Fruit fly (Drosophila melanogaster): Measurements from ENCODE around the gene CG7781.

CG7781 gene

DNA sequence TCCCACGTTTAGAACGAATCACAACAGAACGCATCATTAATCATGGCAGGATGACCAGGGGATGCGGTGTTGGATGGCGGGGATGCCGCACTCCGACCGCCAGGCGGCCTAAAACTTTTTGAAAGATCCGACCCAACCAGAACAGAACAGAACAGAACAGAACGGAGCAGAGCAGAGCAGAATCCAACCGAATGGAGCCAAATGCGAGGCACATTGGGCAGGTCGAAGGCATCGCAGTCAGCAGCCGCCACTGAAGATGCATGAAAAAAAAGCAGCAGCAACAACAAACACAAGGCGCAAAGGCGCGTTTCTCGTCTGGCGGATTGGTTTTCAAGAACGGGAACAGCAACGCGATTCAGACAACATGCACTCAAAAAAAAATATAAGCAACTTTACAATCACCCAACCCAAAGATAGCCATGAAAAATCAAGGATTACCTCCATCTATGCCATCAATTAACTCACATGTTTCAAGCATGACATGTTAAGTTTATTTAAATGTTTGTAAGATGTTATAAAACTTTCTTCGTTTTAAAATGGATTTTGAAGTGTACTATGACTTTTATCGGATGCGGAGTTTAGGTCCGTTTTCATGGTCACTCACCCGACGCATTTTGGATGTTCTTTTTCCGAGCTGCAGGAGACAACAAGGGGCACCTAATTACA, 45.7 kb downstream of the CG7781 start (continued):
- TF ChIP-seq vri (GFP tag; optimal IDR thresholded peaks at IDR 0.05) (peak; percentile 97), CG10669 (GFP tag; optimal IDR thresholded peaks at IDR 0.05) (peak; percentile 95), CG4318 (GFP tag; optimal IDR thresholded peaks at IDR 0.05) (peak; percentile 54), topi (GFP tag; optimal IDR thresholded peaks at IDR 0.05) (peak; percentile 96), Eip78C (GFP tag) (peak; percentile 97), Blimp-1 (GFP tag; optimal IDR thresholded peaks at IDR 0.05) (peak; percentile 83), pdm3 (GFP tag; optimal IDR thresholded peaks at IDR 0.05) (peak; percentile 89), net (GFP tag; optimal IDR thresholded peaks at IDR 0.05) (peak; percentile 88), OdsH (GFP tag; optimal IDR thresholded peaks at IDR 0.05) (peak; percentile 90), fkh (GFP tag; optimal IDR thresholded peaks at IDR 0.05) (no peak), CG6808 (GFP tag; optimal IDR thresholded peaks at IDR 0.05) (peak; percentile 88), CG11762 (GFP tag; optimal IDR thresholded peaks at IDR 0.05; ENCODE audit: insufficient read depth) (peak; percentile 86), Eip75B (GFP tag; optimal IDR thresholded peaks at IDR 0.05) (peak; percentile 93), Sox14 (GFP tag; optimal IDR thresholded peaks at IDR 0.05) (peak; percentile 94), eg (GFP tag; IDR thresholded peaks at IDR 0.05) (peak; percentile 72), CG8119 (GFP tag; IDR thresholded peaks at IDR 0.05) (peak; percentile 83), fd59A (GFP tag; optimal IDR thresholded peaks at IDR 0.05) (peak; percentile 92), Gug (GFP tag; IDR thresholded peaks at IDR 0.05) (peak; percentile 75), Hr4 (GFP tag; optimal IDR thresholded peaks at IDR 0.05) (peak; percentile 57), dac (GFP tag; optimal IDR thresholded peaks at IDR 0.05) (peak; percentile 40), CG3919 (GFP tag; optimal IDR thresholded peaks at IDR 0.05) (peak; percentile 93), Met (GFP tag; optimal IDR thresholded peaks at IDR 0.05) (peak; percentile 97), acj6 (GFP tag; optimal IDR thresholded peaks at IDR 0.05) (peak; percentile 93), fd85E (GFP tag; optimal IDR thresholded peaks at IDR 0.05) (peak; percentile 54), CG31627 (GFP tag; optimal IDR thresholded peaks at IDR 0.05) (peak; percentile 95), CG16779 (tag; optimal IDR thresholded peaks at IDR 0.05) (peak; percentile 74), CG6163 (GFP tag; IDR thresholded peaks at IDR 0.05) (peak; percentile 93), cyc (GFP tag; optimal IDR thresholded peaks at IDR 0.05) (peak; percentile 95), CG8632 (GFP tag; optimal IDR thresholded peaks at IDR 0.05) (peak; percentile 86), Sox15 (GFP tag; optimal IDR thresholded peaks at IDR 0.05) (peak; percentile 76), ss (GFP tag; optimal IDR thresholded peaks at IDR 0.05) (peak; percentile 85 to 91), CG8319 (GFP tag; optimal IDR thresholded peaks at IDR 0.05) (peak; percentile 80)

DNA sequence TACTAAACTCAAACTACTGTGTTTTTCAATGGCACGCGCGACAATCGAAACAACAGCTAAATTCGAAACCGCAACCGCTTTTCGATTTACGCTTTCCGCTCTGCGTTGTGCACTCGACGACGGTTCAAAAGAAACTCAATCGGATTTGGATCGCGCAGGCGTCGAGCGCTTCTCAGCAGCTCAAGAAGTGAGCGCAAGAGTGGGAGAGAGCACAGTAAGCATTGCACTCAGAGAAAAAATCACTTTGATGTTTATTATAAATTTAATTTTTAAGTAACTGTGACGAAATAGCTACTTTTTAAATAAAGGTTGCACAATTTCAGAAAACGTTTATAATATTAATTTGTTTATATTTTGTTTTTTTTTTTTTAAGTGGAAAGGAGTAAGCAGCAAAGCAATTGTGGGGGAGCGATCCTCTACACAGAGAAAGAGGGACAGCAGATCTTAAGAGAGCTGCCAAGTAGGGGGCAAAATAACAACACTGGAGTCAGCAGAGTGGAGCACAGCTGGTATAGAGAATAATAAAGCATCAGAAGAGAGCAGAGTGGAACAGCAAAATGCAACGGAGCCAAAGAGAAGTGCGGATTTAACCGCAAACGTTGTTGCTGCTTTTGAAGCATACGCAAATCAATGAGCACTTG, 47.5 kb downstream of the CG7781 start:
- TF ChIP-seq cyc (GFP tag; optimal IDR thresholded peaks at IDR 0.05) (peak; percentile 98), CG3919 (GFP tag; optimal IDR thresholded peaks at IDR 0.05) (peak; percentile 99), topi (GFP tag; optimal IDR thresholded peaks at IDR 0.05) (peak; percentile 99), CG6163 (GFP tag; IDR thresholded peaks at IDR 0.05) (peak; percentile 99), CG34406 (GFP tag; optimal IDR thresholded peaks at IDR 0.05) (peak; percentile 99), eg (GFP tag; IDR thresholded peaks at IDR 0.05) (peak; percentile 100), Sox14 (GFP tag; optimal IDR thresholded peaks at IDR 0.05) (peak; percentile 98), Eip78C (GFP tag) (peak; percentile 100), Ets21C (GFP tag; optimal IDR thresholded peaks at IDR 0.05) (peak; percentile 91), CG8632 (GFP tag; optimal IDR thresholded peaks at IDR 0.05) (peak; percentile 99), dsx (GFP tag; optimal IDR thresholded peaks at IDR 0.05; ENCODE audit: poor library complexity, severe bottlenecking) (peak; percentile 96), CG15336 (GFP tag; IDR thresholded peaks at IDR 0.05) (peak; percentile 100), Hr4 (GFP tag; optimal IDR thresholded peaks at IDR 0.05) (peak; percentile 99), CG11762 (GFP tag; optimal IDR thresholded peaks at IDR 0.05; ENCODE audit: insufficient read depth) (peak; percentile 98), achi (GFP tag; optimal IDR thresholded peaks at IDR 0.05) (peak; percentile 99), CG6276 (GFP tag; optimal IDR thresholded peaks at IDR 0.05) (peak; percentile 98), CG10669 (GFP tag; optimal IDR thresholded peaks at IDR 0.05) (peak; percentile 97), CG16779 (tag; optimal IDR thresholded peaks at IDR 0.05) (peak; percentile 96), pdm3 (GFP tag; optimal IDR thresholded peaks at IDR 0.05) (peak; percentile 99), fd85E (GFP tag; optimal IDR thresholded peaks at IDR 0.05) (peak; percentile 96), svp (GFP tag) (peak; percentile 100), CG32006 (GFP tag; optimal IDR thresholded peaks at IDR 0.05) (peak; percentile 99), net (GFP tag; optimal IDR thresholded peaks at IDR 0.05) (peak; percentile 99), Hr38 (GFP tag; optimal IDR thresholded peaks at IDR 0.05) (no peak), salr (GFP tag; optimal IDR thresholded peaks at IDR 0.05) (peak; percentile 88 to 98), Smox (GFP tag; optimal IDR thresholded peaks at IDR 0.05) (peak; percentile 98), CG11902 (GFP tag; optimal IDR thresholded peaks at IDR 0.05) (peak; percentile 95), CG7368 (GFP tag; optimal IDR thresholded peaks at IDR 0.05) (peak; percentile 98), Eip93F (GFP tag; optimal IDR thresholded peaks at IDR 0.05) (peak; percentile 98), CG4318 (GFP tag; optimal IDR thresholded peaks at IDR 0.05) (peak; percentile 95)

All from whole organism, prepupa.